Worm (Caenorhabditis elegans) whole organism, late embryonic: Measurements from ENCODE around the gene srt-33.

Source experiments
- F13H6.1 ChIP-seq: sonication (generic microtip); optimal IDR thresholded peaks from 2 replicates; lab custom pipeline; 2016; ENCODE audit warnings: missing genetic modification characterization, missing compliant biosample characterization
- ama-1 ChIP-seq: fragments of 150-350 bp; optimal IDR thresholded peaks from 2 replicates; lab custom pipeline; 2014
- ceh-48 ChIP-seq: sonication (generic microtip); optimal IDR thresholded peaks from 2 replicates; lab custom pipeline; 2016; ENCODE audit warnings: missing genetic modification characterization, inconsistent platforms, missing compliant biosample characterization
- ceh-6 ChIP-seq: fragments of 200-800 bp; sonication (Bioruptor generic); optimal IDR thresholded peaks from 2 replicates; lab custom pipeline; 2018; ENCODE audit warnings: mild to moderate bottlenecking, missing genetic modification characterization, missing compliant biosample characterization
- ceh-9 ChIP-seq: sonication (generic microtip); optimal IDR thresholded peaks from 2 replicates; lab custom pipeline; 2016; ENCODE audit warnings: mild to moderate bottlenecking, missing genetic modification characterization, inconsistent platforms, missing compliant biosample characterization
- dve-1 ChIP-seq: sonication (generic microtip); optimal IDR thresholded peaks from 2 replicates; lab custom pipeline; 2017; ENCODE audit warnings: antibody characterized with exemption, mild to moderate bottlenecking, missing genetic modification characterization, missing compliant biosample characterization
- ets-4 ChIP-seq: sonication (generic microtip); optimal IDR thresholded peaks from 2 replicates; lab custom pipeline; 2016; ENCODE audit warnings: missing genetic modification characterization, missing compliant biosample characterization
- fkh-10 ChIP-seq: fragments of 150-350 bp; optimal IDR thresholded peaks from 2 replicates; lab custom pipeline; 2014; ENCODE audit warnings: missing biosample characterization, missing genetic modification reagents, missing genetic modification characterization
- hlh-15 ChIP-seq: sonication (generic microtip); optimal IDR thresholded peaks from 2 replicates; lab custom pipeline; 2016; ENCODE audit warnings: missing genetic modification characterization, missing compliant biosample characterization
- hlh-30 ChIP-seq: sonication (generic microtip); optimal IDR thresholded peaks from 2 replicates; lab custom pipeline; 2017; ENCODE audit warnings: antibody characterized with exemption, missing genetic modification characterization, missing compliant biosample characterization; ENCODE audit not compliant: insufficient read depth
- madf-2 ChIP-seq: sonication (generic microtip); optimal IDR thresholded peaks from 2 replicates; lab custom pipeline; 2017; ENCODE audit warnings: missing genetic modification characterization, missing compliant biosample characterization
- nhr-11 ChIP-seq: fragments of 150-350 bp; optimal IDR thresholded peaks from 2 replicates; lab custom pipeline; 2014; ENCODE audit warnings: missing biosample characterization, missing genetic modification characterization
- pha-2 ChIP-seq: sonication (generic microtip); optimal IDR thresholded peaks from 2 replicates; lab custom pipeline; 2017; ENCODE audit warnings: mild to moderate bottlenecking, missing genetic modification characterization, missing compliant biosample characterization
- rnt-1 ChIP-seq: sonication (generic microtip); optimal IDR thresholded peaks from 2 replicates; lab custom pipeline; 2016; ENCODE audit warnings: missing genetic modification characterization, missing compliant biosample characterization

DNA sequence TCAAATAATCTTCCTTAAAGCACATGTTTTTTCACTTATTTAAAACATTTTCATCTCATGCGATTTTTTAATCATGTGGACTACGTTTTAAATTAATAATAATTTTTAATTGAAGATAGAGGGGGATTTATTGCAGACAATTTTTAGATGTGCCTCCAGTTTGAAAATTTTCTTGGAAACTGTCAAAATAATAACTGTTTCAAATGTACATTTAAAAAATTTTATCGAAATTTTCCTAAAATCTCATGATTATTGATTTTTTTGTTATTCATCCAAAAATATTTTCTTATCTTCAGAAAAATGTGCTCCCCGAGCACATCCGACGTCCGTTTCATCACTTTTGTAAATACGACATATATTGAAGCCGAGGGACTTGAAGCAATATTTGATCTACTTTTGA lies 22.9 kb downstream of the srt-33 start, which contains the start of gene sre-8:
- TF ChIP-seq nhr-11 (tag; lab: Kevin White, UChicago), result no peak
- no peak for TF ChIP-seq hlh-30
- no peak for TF ChIP-seq fkh-10 (GFP tag; lab: Kevin White, UChicago)
- no peak for TF ChIP-seq ets-4
- no peak for TF ChIP-seq ceh-6 (GFP tag; lab: Kevin White, UChicago)
- no peak for TF ChIP-seq rnt-1 (tag; lab: Kevin White, UChicago)
- TF ChIP-seq ceh-9 (tag; lab: Kevin White, UChicago), result no peak
- TF ChIP-seq F13H6.1 (tag; lab: Kevin White, UChicago), result no peak
- no peak for TF ChIP-seq ceh-48
- no peak for TF ChIP-seq pha-2
- no peak for TF ChIP-seq madf-2 (tag; lab: Kevin White, UChicago)
- TF ChIP-seq hlh-15, result no peak
- TF ChIP-seq ama-1 (lab: Kevin White, UChicago), result no peak
- no peak for TF ChIP-seq dve-1 (tag; lab: Kevin White, UChicago)
